Fruit fly (Drosophila melanogaster) whole organism: ENCODE results near the gene DCTN6-p27.

Experiments
- CG8478 ChIP-seq: fragments of >200 bp; optimal IDR thresholded peaks from 2 replicates; lab custom pipeline; 2018; ENCODE audit warnings: inconsistent platforms
- Dll ChIP-seq: fragments of >200 bp; optimal IDR thresholded peaks from 2 replicates; lab custom pipeline; 2017
- EcR ChIP-seq, 2 experiments: fragments of >200 bp; optimal IDR thresholded peaks; 2 replicates each; lab custom pipeline; 2017; ENCODE audit warnings: missing biosample characterization in 2 of 2, missing genetic modification characterization in 2 of 2, missing genetic modification reagents in 2 of 2
- pan ChIP-seq: fragments of >200 bp; optimal IDR thresholded peaks from 2 replicates; lab custom pipeline; 2017
- psq ChIP-seq: fragments of >200 bp; optimal IDR thresholded peaks from 2 replicates; lab custom pipeline; 2017
- usp ChIP-seq: fragments of >200 bp; optimal IDR thresholded peaks from 2 replicates; lab custom pipeline; 2017; ENCODE audit warnings: missing biosample characterization, missing genetic modification characterization, mixed read lengths

Gene DCTN6-p27

dm6 chr2L:19106235-19106634, 25.9 kb upstream of the DCTN6-p27 start:
- no peak for TF ChIP-seq EcR (GFP tag; optimal IDR thresholded peaks at IDR 0.05; lab: Kevin White, UChicago)

dm6 chr2L:19108377-19108876, 23.7 kb upstream of the DCTN6-p27 start, which contains the start of gene Lim3:
Gene Lim3, minus strand, starts transcription at chr2L:19108427.
- TF ChIP-seq psq (lab: Kevin White, UChicago) (no peak), EcR (GFP tag; optimal IDR thresholded peaks at IDR 0.05; lab: Kevin White, UChicago) (no peak), CG8478 (lab: Kevin White, UChicago) (no peak), Dll (lab: Kevin White, UChicago) (no peak), pan (lab: Kevin White, UChicago) (no peak), usp (GFP tag; lab: Kevin White, UChicago) (no peak)

dm6 chr2L:19109625-19110204, 22.4 kb upstream of the DCTN6-p27 start, which contains the start of gene amd:
Gene amd, plus strand, starts transcription at chr2L:19110154.
- TF ChIP-seq pan (lab: Kevin White, UChicago) = no peak
- TF ChIP-seq usp (GFP tag; lab: Kevin White, UChicago) = no peak
- no peak for TF ChIP-seq Dll (lab: Kevin White, UChicago)
- TF ChIP-seq psq (lab: Kevin White, UChicago) = no peak
- TF ChIP-seq EcR (GFP tag; optimal IDR thresholded peaks at IDR 0.05; lab: Kevin White, UChicago) = no peak
- TF ChIP-seq CG8478 (lab: Kevin White, UChicago) = no peak

- no peak for TF ChIP-seq EcR (GFP tag; optimal IDR thresholded peaks at IDR 0.05; lab: Kevin White, UChicago)
- no peak for TF ChIP-seq psq (lab: Kevin White, UChicago)
- TF ChIP-seq Dll (lab: Kevin White, UChicago) = no peak
- no peak for TF ChIP-seq usp (GFP tag; lab: Kevin White, UChicago)
- TF ChIP-seq CG8478 (lab: Kevin White, UChicago) = no peak
- TF ChIP-seq pan (lab: Kevin White, UChicago) = no peak
Observed at dm6 chr2L:19111137-19111536, 21.0 kb upstream of the DCTN6-p27 start.

dm6 chr2L:19111729-19112128, 20.4 kb upstream of the DCTN6-p27 start:
- TF ChIP-seq EcR (GFP tag; optimal IDR thresholded peaks at IDR 0.05; lab: Kevin White, UChicago) (no peak), CG8478 (lab: Kevin White, UChicago) (no peak), usp (GFP tag; lab: Kevin White, UChicago) (no peak), pan (lab: Kevin White, UChicago) (no peak), psq (lab: Kevin White, UChicago) (no peak), Dll (lab: Kevin White, UChicago) (no peak)

- no peak for TF ChIP-seq psq (lab: Kevin White, UChicago)
- no peak for TF ChIP-seq usp (GFP tag; lab: Kevin White, UChicago)
- no peak for TF ChIP-seq Dll (lab: Kevin White, UChicago)
- no peak for TF ChIP-seq pan (lab: Kevin White, UChicago)
- no peak for TF ChIP-seq CG8478 (lab: Kevin White, UChicago)
- no peak for TF ChIP-seq EcR (GFP tag; optimal IDR thresholded peaks at IDR 0.05; lab: Kevin White, UChicago)
Observed at dm6 chr2L:19112200-19112599, 19.9 kb upstream of the DCTN6-p27 start.

- TF ChIP-seq psq (lab: Kevin White, UChicago) (no peak), CG8478 (lab: Kevin White, UChicago) (no peak)
Observed at dm6 chr2L:19114183-19114776, 17.8 kb upstream of the DCTN6-p27 start, which contains the start of gene CG10561. Gene CG10561, plus strand, starts transcription at chr2L:19114401.

- TF ChIP-seq EcR (GFP tag; optimal IDR thresholded peaks at IDR 0.05; lab: Kevin White, UChicago) (no peak), usp (GFP tag; lab: Kevin White, UChicago) (no peak), psq (lab: Kevin White, UChicago) (no peak), pan (lab: Kevin White, UChicago) (no peak), Dll (lab: Kevin White, UChicago) (no peak), CG8478 (lab: Kevin White, UChicago) (no peak)
Observed at dm6 chr2L:19120196-19120950, 11.8 kb upstream of the DCTN6-p27 start, which contains the start of gene Ddc. Gene Ddc, minus strand, starts transcription at chr2L:19120306.

- TF ChIP-seq EcR (GFP tag; optimal IDR thresholded peaks at IDR 0.05; lab: Kevin White, UChicago) = no peak
- no peak for TF ChIP-seq psq (lab: Kevin White, UChicago)
- no peak for TF ChIP-seq pan (lab: Kevin White, UChicago)
- no peak for TF ChIP-seq CG8478 (lab: Kevin White, UChicago)
Observed at dm6 chr2L:19120984-19121383, 11.1 kb upstream of the DCTN6-p27 start.

- TF ChIP-seq psq (lab: Kevin White, UChicago) (no peak), usp (GFP tag; lab: Kevin White, UChicago) (no peak), CG8478 (lab: Kevin White, UChicago) (no peak), Dll (lab: Kevin White, UChicago) (no peak), pan (lab: Kevin White, UChicago) (no peak), EcR (GFP tag; optimal IDR thresholded peaks at IDR 0.05; lab: Kevin White, UChicago) (no peak)
Observed at dm6 chr2L:19123472-19124070, 8.6 kb upstream of the DCTN6-p27 start, which contains the start of gene Phb1. Gene Phb1, minus strand, starts transcription at chr2L:19123869.

- TF ChIP-seq CG8478 (lab: Kevin White, UChicago) (no peak), usp (GFP tag; lab: Kevin White, UChicago) (no peak), Dll (lab: Kevin White, UChicago) (no peak), psq (lab: Kevin White, UChicago) (no peak), pan (lab: Kevin White, UChicago) (no peak), EcR (GFP tag; optimal IDR thresholded peaks at IDR 0.05; lab: Kevin White, UChicago) (no peak)
Observed at dm6 chr2L:19126888-19127287, 5.2 kb upstream of the DCTN6-p27 start.
